Worm (Caenorhabditis elegans) whole organism, L1 larva: Measurements from ENCODE around the gene srh-216.

Source experiments
- lir-3 ChIP-seq: sonication (generic microtip); optimal IDR thresholded peaks from 2 replicates; lab custom pipeline; 2016; ENCODE audit warnings: mild to moderate bottlenecking, missing genetic modification characterization, moderate library complexity, missing compliant biosample characterization; ENCODE audit not compliant: poor library complexity
- mep-1 ChIP-seq: fragments of 150-350 bp; optimal IDR thresholded peaks from 2 replicates; lab custom pipeline; 2014; ENCODE audit warnings: missing biosample characterization, missing genetic modification characterization
- nhr-237 ChIP-seq: fragments of 150-350 bp; optimal IDR thresholded peaks from 2 replicates; lab custom pipeline; 2014; ENCODE audit warnings: missing biosample characterization, missing genetic modification characterization

- no peak for TF ChIP-seq nhr-237 (tag; lab: Kevin White, UChicago)
- no peak for TF ChIP-seq mep-1
- TF ChIP-seq lir-3 (tag; lab: Kevin White, UChicago) = no peak
These were observed 48.1 kb downstream of the srh-216 start for ce11 chrV:16779281-16779597.
